Fruit fly (Drosophila melanogaster): ENCODE results near the gene Ets96B.

Gene Ets96B

DNA sequence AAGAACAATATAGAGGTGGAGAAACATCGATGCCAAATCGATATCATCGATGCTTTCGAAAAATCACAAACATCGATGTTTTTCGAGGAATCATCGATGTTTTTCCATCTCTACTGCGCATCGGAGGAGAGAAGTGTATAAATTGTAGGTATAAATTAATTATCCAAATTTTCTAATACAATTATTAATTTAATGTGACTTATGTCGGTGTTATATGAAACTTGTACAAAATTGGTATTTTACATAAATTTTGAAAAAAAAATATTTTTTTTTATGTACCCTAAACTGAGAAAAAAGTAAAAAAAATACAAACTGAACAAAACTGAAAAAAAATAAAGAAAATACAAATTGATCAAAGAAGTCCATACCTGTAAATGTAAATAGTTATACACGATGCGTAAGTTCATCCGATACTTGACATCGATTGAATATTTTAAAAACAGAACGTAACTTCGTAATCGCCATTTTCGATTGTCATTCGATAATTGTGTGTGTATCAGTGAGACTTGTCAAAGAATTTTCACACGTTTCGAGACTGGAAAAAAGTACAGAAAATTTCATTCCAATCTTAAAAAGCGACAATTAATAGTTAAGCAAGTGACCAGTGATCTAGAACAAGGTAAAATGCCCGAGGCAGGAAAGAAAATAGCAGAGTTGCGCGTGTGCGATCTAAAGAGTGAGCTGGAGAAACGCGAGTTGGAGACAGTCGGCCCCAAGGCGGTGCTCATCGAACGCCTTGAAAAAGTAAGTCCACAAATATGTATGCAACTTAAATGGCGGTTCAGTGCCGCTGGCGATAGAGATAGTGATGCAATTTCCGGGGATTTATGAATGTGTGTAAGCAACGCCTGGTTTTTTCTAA is 29.4 kb downstream of the Ets96B start, which contains the start of the genes CG5808 and Saf-B:
Gene CG5808 (minus strand): TSS at position 15 of the 862 bp plus-strand sequence.
Gene Saf-B (plus strand): TSS at position 472 of the 862 bp plus-strand sequence.
- TF ChIP-seq CG32121 (GFP tag; IDR thresholded peaks at IDR 0.05): 0 out of 2 replicates have a peak, but pooled peaks have one; percentile 21
- no peak for TF ChIP-seq CG12605 (GFP tag; IDR thresholded peaks at IDR 0.05)

DNA sequence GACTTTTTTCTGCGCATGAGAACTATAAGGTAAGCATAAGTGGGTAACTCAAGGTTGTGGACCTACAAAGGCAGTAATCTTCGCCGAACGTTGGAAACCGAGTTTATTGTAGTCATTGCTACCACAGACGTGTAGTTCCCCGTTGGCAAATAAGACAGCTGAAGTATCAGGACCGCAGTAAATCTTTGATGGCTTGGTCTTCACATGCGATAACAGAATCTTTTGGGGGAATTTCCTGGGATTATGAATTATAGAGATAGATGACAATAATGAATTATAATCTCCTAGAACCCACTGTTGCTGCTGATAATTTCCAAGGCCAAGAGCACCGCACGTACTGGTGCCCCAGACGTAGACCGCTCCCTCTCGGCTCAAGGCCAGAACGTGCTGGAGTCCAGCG is 35.2 kb downstream of the Ets96B start:
- no peak for TF ChIP-seq rn (GFP tag; IDR thresholded peaks at IDR 0.05)
- TF ChIP-seq Pif1B (GFP tag; optimal IDR thresholded peaks at IDR 0.05): no peak
- no peak for TF ChIP-seq CG12605 (GFP tag; IDR thresholded peaks at IDR 0.05)
- TF ChIP-seq CG4496 (GFP tag; IDR thresholded peaks at IDR 0.05): no peak
- TF ChIP-seq Ets98B (GFP tag; IDR thresholded peaks at IDR 0.05): no peak
- no peak for TF ChIP-seq CG32121 (GFP tag; IDR thresholded peaks at IDR 0.05)

DNA sequence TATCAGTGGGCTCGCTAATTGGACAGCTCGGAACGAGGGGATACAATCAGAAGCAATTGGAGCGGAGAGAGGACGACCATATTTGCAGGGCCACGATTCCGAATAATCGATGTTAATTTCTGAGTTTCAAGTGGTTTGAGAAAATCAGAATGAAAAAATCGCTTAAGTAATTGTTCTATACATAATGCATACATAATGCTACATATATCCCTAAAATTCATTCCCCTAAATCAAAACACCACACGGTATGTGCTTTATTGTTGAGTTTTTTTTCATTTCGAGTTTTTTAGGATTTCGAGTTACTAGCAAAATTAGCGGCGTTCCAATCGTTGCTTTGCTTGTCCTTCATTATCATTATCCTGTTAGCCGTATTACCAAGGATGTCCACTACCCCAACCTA is 37.7 kb downstream of the Ets96B start, which contains the start of gene niki:
Gene niki (minus strand): TSS at position 101 of the 400 bp plus-strand sequence.
- TF ChIP-seq EcR (GFP tag; optimal IDR thresholded peaks at IDR 0.05) (no peak), gl (tag; optimal IDR thresholded peaks at IDR 0.05) (no peak), rn (GFP tag; IDR thresholded peaks at IDR 0.05) (no peak), CG14655 (GFP tag; optimal IDR thresholded peaks at IDR 0.05) (no peak)

DNA sequence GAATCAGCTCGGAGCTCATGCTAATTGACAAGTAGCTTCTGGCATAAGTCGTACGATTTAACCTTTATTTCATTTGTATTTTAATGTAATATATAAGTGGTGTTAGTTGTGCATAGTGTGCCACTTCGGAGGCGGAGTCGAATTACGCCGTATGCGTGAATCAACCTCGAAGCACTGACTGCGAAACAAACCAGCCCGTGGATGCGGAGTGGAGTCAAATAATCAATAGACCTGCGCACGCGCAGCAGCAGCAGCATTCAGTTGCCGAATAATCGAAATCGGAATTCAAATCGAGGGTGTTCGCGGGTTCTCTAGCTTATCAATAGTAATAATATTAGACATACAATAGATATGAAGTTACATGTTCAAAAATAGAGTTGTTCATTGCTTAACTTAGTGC is 40.4 kb downstream of the Ets96B start, which contains the start of gene RabX4:
Gene RabX4 (minus strand): TSS at position 176 of the 400 bp plus-strand sequence.
- no peak for TF ChIP-seq Ets98B (GFP tag; IDR thresholded peaks at IDR 0.05)
- no peak for TF ChIP-seq Snoo (tag; optimal IDR thresholded peaks at IDR 0.05)
- no peak for TF ChIP-seq CG10348 (GFP tag; IDR thresholded peaks at IDR 0.05)
- TF ChIP-seq EcR (GFP tag; optimal IDR thresholded peaks at IDR 0.05): no peak
- no peak for TF ChIP-seq rn (GFP tag; IDR thresholded peaks at IDR 0.05)
- no peak for TF ChIP-seq CG4496 (GFP tag; IDR thresholded peaks at IDR 0.05)
- no peak for TF ChIP-seq CG32121 (GFP tag; IDR thresholded peaks at IDR 0.05)
- no peak for TF ChIP-seq CG17806 (tag; optimal IDR thresholded peaks at IDR 0.05)
- no peak for TF ChIP-seq CG15710 (tag; optimal IDR thresholded peaks at IDR 0.05)
- no peak for TF ChIP-seq CG9948 (tag; optimal IDR thresholded peaks at IDR 0.05)
- TF ChIP-seq CG13204 (GFP tag; optimal IDR thresholded peaks at IDR 0.05): no peak
- TF ChIP-seq Pif1A (GFP tag; optimal IDR thresholded peaks at IDR 0.05): no peak
- no peak for TF ChIP-seq fd96Ca (GFP tag; IDR thresholded peaks at IDR 0.05)

DNA sequence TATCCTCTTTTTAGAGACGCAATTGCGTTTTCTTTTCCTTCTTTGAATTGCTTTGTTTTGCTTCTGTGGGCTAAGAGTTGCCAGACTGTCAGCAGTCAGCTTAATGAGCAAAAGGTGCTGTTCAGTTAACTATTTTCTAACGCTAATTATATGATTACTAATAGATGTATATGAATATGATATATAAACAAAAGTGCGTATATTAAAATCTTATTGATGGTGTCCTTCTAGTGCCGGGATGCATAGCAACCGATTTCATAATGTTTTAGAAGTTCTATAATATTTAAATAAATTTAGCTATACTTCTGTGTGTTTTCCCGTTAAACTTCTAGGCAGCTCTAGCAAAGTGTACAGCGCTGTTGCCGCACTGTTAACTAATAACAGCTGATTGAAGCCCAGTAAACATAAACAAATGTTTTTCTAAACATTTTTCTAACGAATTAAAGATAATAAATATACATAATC is 42.1 kb downstream of the Ets96B start, which contains the start of the genes Kaz and CG43273:
Gene Kaz (minus strand): TSS at position 73 of the 465 bp plus-strand sequence.
Gene CG43273 (plus strand): TSS at position 415 of the 465 bp plus-strand sequence.
- TF ChIP-seq CG4496 (GFP tag; IDR thresholded peaks at IDR 0.05) (peak; percentile 52; the same call in 1 of the 3 replicates), Snoo (tag; optimal IDR thresholded peaks at IDR 0.05) (no peak), Ets98B (GFP tag; IDR thresholded peaks at IDR 0.05) (no peak), EcR (GFP tag; optimal IDR thresholded peaks at IDR 0.05) (no peak), CG8301 (tag; optimal IDR thresholded peaks at IDR 0.05) (no peak), CG32121 (GFP tag; IDR thresholded peaks at IDR 0.05) (peak; percentile 14; the same call in 1 of the 2 replicates)

DNA sequence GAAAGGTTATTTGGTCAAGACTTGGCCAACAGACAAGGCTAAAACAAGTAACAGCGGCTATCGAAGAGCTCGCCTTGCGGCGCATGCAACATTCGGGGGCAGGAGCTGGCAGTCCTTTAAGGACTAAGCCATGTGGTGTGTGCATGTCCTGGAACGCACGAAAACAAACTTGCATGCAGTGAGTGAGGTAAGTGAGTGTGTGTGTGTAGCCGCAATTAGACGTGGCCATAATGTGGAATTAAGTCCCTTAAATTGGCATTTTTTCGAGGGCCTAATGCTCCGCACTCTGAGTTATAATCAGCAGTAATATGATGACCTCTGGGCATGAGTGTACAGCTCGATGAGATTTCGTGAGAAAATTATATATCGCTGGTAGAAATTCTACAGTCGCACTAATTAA is 45.8 kb downstream of the Ets96B start, which contains the start of gene sosie:
Gene sosie (plus strand): TSS at position 301 of the 400 bp plus-strand sequence.
- 0 out of 2 replicates have a peak, but pooled peaks have one; percentile 13 for TF ChIP-seq rn (GFP tag; IDR thresholded peaks at IDR 0.05)
- TF ChIP-seq CG14655 (GFP tag; optimal IDR thresholded peaks at IDR 0.05): no peak

DNA sequence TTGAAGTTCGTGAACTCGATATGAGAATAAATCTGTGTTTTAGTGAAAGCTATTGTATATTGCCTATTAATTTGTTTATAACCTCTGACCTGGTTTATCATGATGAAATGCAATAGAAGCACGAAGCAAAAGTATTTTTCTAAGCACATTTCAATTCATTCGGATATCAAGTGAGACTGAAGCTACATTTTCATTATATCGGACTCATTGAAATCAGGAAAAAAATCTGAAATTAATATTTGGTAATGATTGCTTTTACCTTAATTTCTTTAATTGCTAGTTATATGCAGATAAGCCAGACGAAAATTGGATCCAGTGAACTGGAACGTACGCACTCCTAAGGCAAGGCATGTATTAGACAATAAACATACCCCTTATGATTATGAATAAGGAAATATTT is 53.2 kb downstream of the Ets96B start, which contains the start of gene CG33658:
Gene CG33658 (minus strand): TSS at position 101 of the 400 bp plus-strand sequence.
- TF ChIP-seq Snoo (tag; optimal IDR thresholded peaks at IDR 0.05) (no peak), CG14655 (GFP tag; optimal IDR thresholded peaks at IDR 0.05) (no peak), D1 (tag; optimal IDR thresholded peaks at IDR 0.05) (no peak), fd96Ca (GFP tag; IDR thresholded peaks at IDR 0.05) (no peak), CG13204 (GFP tag; optimal IDR thresholded peaks at IDR 0.05) (no peak), CG32121 (GFP tag; IDR thresholded peaks at IDR 0.05) (no peak), rn (GFP tag; IDR thresholded peaks at IDR 0.05) (no peak), CG17806 (tag; optimal IDR thresholded peaks at IDR 0.05) (no peak), Ets98B (GFP tag; IDR thresholded peaks at IDR 0.05) (no peak), EcR (GFP tag; optimal IDR thresholded peaks at IDR 0.05) (no peak), CG34367 (tag; optimal IDR thresholded peaks at IDR 0.05) (no peak), gl (tag; optimal IDR thresholded peaks at IDR 0.05) (no peak)

Data from whole organism, pupa.